Fruit fly (Drosophila melanogaster): ENCODE measurements around the gene CG9630.

The CG9630 gene

DNA sequence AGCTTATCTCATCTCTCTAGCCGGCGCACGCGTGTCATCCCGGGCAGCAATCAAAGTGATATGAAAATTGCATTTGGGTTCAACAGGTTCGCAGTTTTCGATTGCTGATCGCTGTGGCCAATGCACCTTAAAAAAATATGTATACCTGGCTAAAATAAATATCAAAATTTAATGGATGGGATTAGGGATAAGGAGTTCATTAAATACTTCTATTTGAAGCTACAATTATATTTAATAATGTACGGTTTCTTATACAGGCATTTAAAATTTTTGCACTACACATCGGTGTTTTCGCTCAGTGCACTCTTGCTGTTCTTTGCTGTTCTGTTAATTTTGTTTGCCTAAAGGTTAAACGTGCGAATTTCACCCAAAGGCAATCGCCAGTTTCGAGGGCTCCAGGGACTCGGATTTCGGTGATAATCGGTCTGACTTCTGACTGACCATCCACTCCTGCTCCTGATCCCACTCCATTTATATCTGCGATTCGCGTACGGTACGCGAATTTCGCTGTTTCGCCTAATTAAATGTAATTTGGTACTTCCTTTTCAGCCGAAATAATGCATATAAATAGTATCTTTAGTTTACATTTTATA, 3.0 kb upstream of the CG9630 start:
- peak; percentile 62 for TF ChIP-seq HLH106 (tag; optimal IDR thresholded peaks at IDR 0.05)
- TF ChIP-seq GATAd (GFP tag; optimal IDR thresholded peaks at IDR 0.05): no peak
- TF ChIP-seq rgr (GFP tag; optimal IDR thresholded peaks at IDR 0.05): peak; percentile 63
- no peak for TF ChIP-seq Rel (GFP tag; optimal IDR thresholded peaks at IDR 0.05)
- peak; percentile 23 for TF ChIP-seq Rel (tag; optimal IDR thresholded peaks at IDR 0.05)
- TF ChIP-seq h (GFP tag; optimal IDR thresholded peaks at IDR 0.05): peak; percentile 79
- no peak for TF ChIP-seq sage (GFP tag; optimal IDR thresholded peaks at IDR 0.05)
- TF ChIP-seq br (GFP tag; optimal IDR thresholded peaks at IDR 0.05): peak; percentile 71
- TF ChIP-seq foxo (GFP tag; optimal IDR thresholded peaks at IDR 0.05): peak in 1 of 2 experiments; percentile 69
- TF ChIP-seq OdsH (GFP tag; optimal IDR thresholded peaks at IDR 0.05): peak; percentile 60
- TF ChIP-seq psq (GFP tag; optimal IDR thresholded peaks at IDR 0.05): peak; percentile 56
- peak; percentile 10 for TF ChIP-seq Sp1 (GFP tag; optimal IDR thresholded peaks at IDR 0.05)
- TF ChIP-seq usp (GFP tag; optimal IDR thresholded peaks at IDR 0.05): no peak
- peak; percentile 65 for TF ChIP-seq ey (GFP tag; optimal IDR thresholded peaks at IDR 0.05)
- TF ChIP-seq fru (GFP tag; optimal IDR thresholded peaks at IDR 0.05): peak; percentile 70

- TF ChIP-seq dsf (GFP tag; optimal IDR thresholded peaks at IDR 0.05; ENCODE audit: borderline replicate concordance) (peak; percentile 39), Dfd (GFP tag; optimal IDR thresholded peaks at IDR 0.05) (no peak), woc (GFP tag; optimal IDR thresholded peaks at IDR 0.05) (peak; percentile 81), GATAd (GFP tag; optimal IDR thresholded peaks at IDR 0.05) (peak; percentile 8), Hr78 (GFP tag; optimal IDR thresholded peaks at IDR 0.05) (no peak), h (GFP tag; optimal IDR thresholded peaks at IDR 0.05) (peak; percentile 75), Vsx2 (GFP tag; optimal IDR thresholded peaks at IDR 0.05; ENCODE audit: partially characterized antibody) (no peak), sv (GFP tag; optimal IDR thresholded peaks at IDR 0.05) (peak; percentile 55), Jra (GFP tag; optimal IDR thresholded peaks at IDR 0.05) (no peak), Hnf4 (GFP tag; optimal IDR thresholded peaks at IDR 0.05) (no peak), brk (GFP tag; optimal IDR thresholded peaks at IDR 0.05) (no peak), foxo (GFP tag; optimal IDR thresholded peaks at IDR 0.05) (peak in 1 of 2 experiments; percentile 89), dl (GFP tag; optimal IDR thresholded peaks at IDR 0.05; ENCODE audit: insufficient read depth in 1 of 2, partially characterized antibody in 2 of 2) (no peak), tai (GFP tag; optimal IDR thresholded peaks at IDR 0.05) (no peak), br (GFP tag; optimal IDR thresholded peaks at IDR 0.05) (peak; percentile 49), N (GFP tag; optimal IDR thresholded peaks at IDR 0.05) (no peak), lola (GFP tag; optimal IDR thresholded peaks at IDR 0.05) (no peak), OdsH (GFP tag; optimal IDR thresholded peaks at IDR 0.05) (peak; percentile 73), Sp1 (GFP tag; optimal IDR thresholded peaks at IDR 0.05) (peak; percentile 84), Myc (optimal IDR thresholded peaks at IDR 0.05) (no peak), Abd-B (GFP tag; optimal IDR thresholded peaks at IDR 0.05) (no peak), jim (GFP tag; optimal IDR thresholded peaks at IDR 0.05) (peak; percentile 76), rgr (GFP tag; optimal IDR thresholded peaks at IDR 0.05) (peak; percentile 74), usp (GFP tag; optimal IDR thresholded peaks at IDR 0.05) (no peak), ey (GFP tag; optimal IDR thresholded peaks at IDR 0.05) (peak; percentile 69), psq (GFP tag; optimal IDR thresholded peaks at IDR 0.05) (peak; percentile 77), CG32264 (GFP tag; optimal IDR thresholded peaks at IDR 0.05) (no peak), dmrt93B (GFP tag; optimal IDR thresholded peaks at IDR 0.05) (peak; percentile 83), Dif (GFP tag; optimal IDR thresholded peaks at IDR 0.05; ENCODE audit: partially characterized antibody) (no peak), CG9705 (GFP tag; optimal IDR thresholded peaks at IDR 0.05) (peak; percentile 64), Rel (GFP tag; optimal IDR thresholded peaks at IDR 0.05) (no peak), Rel (tag; optimal IDR thresholded peaks at IDR 0.05) (peak; percentile 19), fru (GFP tag; optimal IDR thresholded peaks at IDR 0.05) (peak; percentile 74), pan (optimal IDR thresholded peaks at IDR 0.05) (no peak), HLH106 (tag; optimal IDR thresholded peaks at IDR 0.05) (peak; percentile 87), Mio (GFP tag; optimal IDR thresholded peaks at IDR 0.05) (peak; percentile 1), Hr83 (GFP tag; optimal IDR thresholded peaks at IDR 0.05; ENCODE audit: poor library complexity, severe bottlenecking) (peak; percentile 73)
Measured at dm6 chr3R:8264302-8265080, 5.2 kb downstream of the CG9630 start, which contains the start of the genes RPA1 and Mcm2. Gene RPA1 (minus strand): TSS chr3R:8264451. Gene Mcm2 (plus strand): TSS chr3R:8264970.

Measured in whole organism, wandering third instar larva.